Worm (Caenorhabditis elegans): Measurements from ENCODE around the gene B0244.16.

B0244.16 gene

ce11 chrIII:5757492-5758045, 16.8 kb downstream of the B0244.16 start:
- no peak for TF ChIP-seq W03F9.2 (tag; optimal IDR thresholded peaks at IDR 0.05)
- no peak for TF ChIP-seq him-1 (tag; optimal IDR thresholded peaks at IDR 0.05)
- no peak for TF ChIP-seq dao-5 (tag; optimal IDR thresholded peaks at IDR 0.05)

- TF ChIP-seq dao-5 (tag; optimal IDR thresholded peaks at IDR 0.05), result no peak
- TF ChIP-seq him-1 (tag; optimal IDR thresholded peaks at IDR 0.05), result peak; percentile 64
- peak; percentile 5 for TF ChIP-seq W03F9.2 (tag; optimal IDR thresholded peaks at IDR 0.05)
Measured at ce11 chrIII:5758519-5759099, 17.8 kb downstream of the B0244.16 start.

ce11 chrIII:5760721-5761120, 20.0 kb downstream of the B0244.16 start:
- TF ChIP-seq him-1 (tag; optimal IDR thresholded peaks at IDR 0.05) (no peak), W03F9.2 (tag; optimal IDR thresholded peaks at IDR 0.05) (no peak), dao-5 (tag; optimal IDR thresholded peaks at IDR 0.05) (no peak)

- TF ChIP-seq W03F9.2 (tag; optimal IDR thresholded peaks at IDR 0.05) (no peak), dao-5 (tag; optimal IDR thresholded peaks at IDR 0.05) (no peak), him-1 (tag; optimal IDR thresholded peaks at IDR 0.05) (no peak)
Measured at ce11 chrIII:5761886-5762285, 21.1 kb downstream of the B0244.16 start.

- TF ChIP-seq dao-5 (tag; optimal IDR thresholded peaks at IDR 0.05), result no peak
- no peak for TF ChIP-seq him-1 (tag; optimal IDR thresholded peaks at IDR 0.05)
- no peak for TF ChIP-seq W03F9.2 (tag; optimal IDR thresholded peaks at IDR 0.05)
Measured at ce11 chrIII:5763988-5764387, 23.2 kb downstream of the B0244.16 start.

ce11 chrIII:5769726-5770235, 29.0 kb downstream of the B0244.16 start, which contains the start of gene cutl-23:
Gene cutl-23, plus strand, starts transcription at chrIII:5770185.
- TF ChIP-seq dao-5 (tag; optimal IDR thresholded peaks at IDR 0.05) (no peak), him-1 (tag; optimal IDR thresholded peaks at IDR 0.05) (no peak), W03F9.2 (tag; optimal IDR thresholded peaks at IDR 0.05) (no peak)

ce11 chrIII:5782080-5782479, 41.3 kb downstream of the B0244.16 start:
- no peak for TF ChIP-seq W03F9.2 (tag; optimal IDR thresholded peaks at IDR 0.05)
- no peak for TF ChIP-seq dao-5 (tag; optimal IDR thresholded peaks at IDR 0.05)
- TF ChIP-seq him-1 (tag; optimal IDR thresholded peaks at IDR 0.05), result no peak

- TF ChIP-seq dao-5 (tag; optimal IDR thresholded peaks at IDR 0.05), result no peak
- peak; percentile 15 for TF ChIP-seq him-1 (tag; optimal IDR thresholded peaks at IDR 0.05)
- peak; percentile 3 for TF ChIP-seq W03F9.2 (tag; optimal IDR thresholded peaks at IDR 0.05)
Measured at ce11 chrIII:5785273-5785929, 44.6 kb downstream of the B0244.16 start, which contains the start of gene Y37B11A.3. Gene Y37B11A.3, minus strand, starts transcription at chrIII:5785323.

- TF ChIP-seq him-1 (tag; optimal IDR thresholded peaks at IDR 0.05) (no peak), W03F9.2 (tag; optimal IDR thresholded peaks at IDR 0.05) (no peak), dao-5 (tag; optimal IDR thresholded peaks at IDR 0.05) (no peak)
Measured at ce11 chrIII:5790550-5790949, 49.8 kb downstream of the B0244.16 start, which contains the start of gene rev-3. Gene rev-3, minus strand, starts transcription at chrIII:5790650.

All from whole organism, L4/young adult.